Worm (Caenorhabditis elegans): ENCODE measurements around the gene cul-4.

- TF ChIP-seq ztf-29 (GFP tag; IDR thresholded peaks at IDR 0.05) (no peak), ztf-23 (GFP tag; IDR thresholded peaks at IDR 0.05) (no peak)
Measured at ce11 chrII:7338995-7339394, 37.1 kb downstream of the cul-4 start, which contains the start of gene nhr-21.
